Worm (Caenorhabditis elegans) whole organism, midembryonic: Measurements from ENCODE around the gene lron-7.

ENCODE experiments used
- cog-1 ChIP-seq: sonication (generic microtip); optimal IDR thresholded peaks from 2 replicates; lab custom pipeline; 2016; ENCODE audit warnings: missing genetic modification characterization, missing compliant biosample characterization
- ztf-29 ChIP-seq: fragments of 200-800 bp; sonication (Bioruptor generic); IDR thresholded peaks from 2 replicates; pipeline ENCODE4 v1.3.6; 2022; ENCODE audit warnings: missing genetic modification reagents, missing genetic modification characterization, missing compliant biosample characterization

ce11 chrX:7296310-7296709, 4.4 kb downstream of the lron-7 start:
- TF ChIP-seq cog-1 (tag; lab: Kevin White, UChicago) (no peak), ztf-29 (no peak)
